Worm (Caenorhabditis elegans) whole organism, L1 larva: Measurements from ENCODE around the gene F18A1.1.

Source experiments
- fkh-10 ChIP-seq: sonication (generic microtip); optimal IDR thresholded peaks from 2 replicates; lab custom pipeline; 2017; ENCODE audit warnings: missing biosample characterization, missing genetic modification reagents, missing genetic modification characterization
- hpl-2 ChIP-seq: fragments of 150-350 bp; optimal IDR thresholded peaks from 2 replicates; lab custom pipeline; 2014; ENCODE audit warnings: missing biosample characterization, missing genetic modification reagents, missing genetic modification characterization
- lin-13 ChIP-seq: fragments of 150-350 bp; optimal IDR thresholded peaks from 2 replicates; lab custom pipeline; 2014; ENCODE audit warnings: missing biosample characterization, missing genetic modification reagents, missing genetic modification characterization
- lsy-2 ChIP-seq, 2 experiments: fragments of 150-350 bp; optimal IDR thresholded peaks; 2 replicates each; lab custom pipeline; 2014; ENCODE audit warnings: missing biosample characterization in 2 of 2, missing genetic modification characterization in 2 of 2
- mdl-1 ChIP-seq, 2 experiments: fragments of 150-350 bp; optimal IDR thresholded peaks; 2 replicates each; lab custom pipeline; 2014 to 2017; ENCODE audit warnings: missing biosample characterization in 2 of 2, missing genetic modification characterization in 2 of 2, inconsistent platforms in 1 of 2
- nhr-237 ChIP-seq: fragments of 150-350 bp; optimal IDR thresholded peaks from 2 replicates; lab custom pipeline; 2014; ENCODE audit warnings: missing biosample characterization, missing genetic modification characterization
- nhr-28 ChIP-seq: fragments of 150-350 bp; optimal IDR thresholded peaks from 2 replicates; lab custom pipeline; 2014; ENCODE audit warnings: missing biosample characterization, missing genetic modification characterization
- nhr-47 ChIP-seq: sonication (generic microtip); optimal IDR thresholded peaks from 2 replicates; lab custom pipeline; 2016; ENCODE audit warnings: mild to moderate bottlenecking, missing genetic modification characterization, moderate library complexity, missing compliant biosample characterization
- pqm-1 ChIP-seq: sonication (generic microtip); optimal IDR thresholded peaks from 3 replicates; lab custom pipeline; 2017; ENCODE audit warnings: missing biosample characterization, missing genetic modification characterization
- skn-1 ChIP-seq: fragments of 150-350 bp; optimal IDR thresholded peaks from 2 replicates; lab custom pipeline; 2014; ENCODE audit warnings: missing biosample characterization, missing genetic modification characterization
- sox-4 ChIP-seq: sonication (generic microtip); optimal IDR thresholded peaks from 2 replicates; lab custom pipeline; 2016; ENCODE audit warnings: missing genetic modification characterization, missing compliant biosample characterization
- unc-130 ChIP-seq: fragments of 150-350 bp; optimal IDR thresholded peaks from 2 replicates; lab custom pipeline; 2017; ENCODE audit warnings: missing biosample characterization, missing genetic modification characterization, inconsistent platforms

DNA sequence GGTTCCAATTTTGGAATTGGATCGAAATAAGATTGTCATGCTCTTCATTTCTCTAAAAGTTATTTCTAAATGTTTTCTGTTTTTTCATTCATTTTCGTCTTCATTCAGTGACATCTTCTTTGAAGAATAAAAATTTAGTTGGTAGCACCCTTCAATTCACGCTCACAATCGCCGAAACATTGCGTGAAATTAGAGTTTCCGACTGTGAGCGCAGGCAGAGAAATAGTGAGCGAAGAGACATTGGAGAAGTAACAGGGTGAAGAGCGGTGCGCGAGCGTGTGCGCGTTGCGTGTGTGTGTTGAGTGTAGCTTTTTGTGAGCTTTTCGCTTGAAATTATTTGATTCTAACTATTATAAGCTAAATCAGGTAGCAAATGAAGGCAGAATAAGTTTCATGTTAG lies 15.3 kb upstream of the F18A1.1 start:
- TF ChIP-seq lin-13 (GFP tag; lab: Kevin White, UChicago) (no peak), unc-130 (tag; lab: Kevin White, UChicago) (no peak), mdl-1 (tag; optimal IDR thresholded peaks at IDR 0.05; lab: Kevin White, UChicago) (no peak), lsy-2 (tag; optimal IDR thresholded peaks at IDR 0.05; lab: Kevin White, UChicago) (peak in 1 of 2 experiments; percentile 65), fkh-10 (GFP tag; lab: Kevin White, UChicago) (peak; percentile 20), nhr-237 (tag; lab: Kevin White, UChicago) (no peak), hpl-2 (GFP tag; lab: Kevin White, UChicago) (no peak), nhr-47 (tag; lab: Kevin White, UChicago) (no peak), sox-4 (tag; lab: Kevin White, UChicago) (no peak), pqm-1 (no peak), nhr-28 (no peak), skn-1 (peak; percentile 42)
